Fruit fly (Drosophila melanogaster) whole organism, adult: Measurements from ENCODE around the gene Nct.

ENCODE experiments used
- CG14711 ChIP-seq: fragments of 200-800 bp; sonication (Bioruptor generic); optimal IDR thresholded peaks from 2 replicates; lab custom pipeline; 2018; ENCODE audit warnings: missing biosample characterization, mild to moderate bottlenecking, missing genetic modification characterization, moderate library complexity
- CG5204 ChIP-seq: fragments of 200-800 bp; sonication (Bioruptor generic); optimal IDR thresholded peaks from 2 replicates; lab custom pipeline; 2016; ENCODE audit warnings: missing biosample characterization, missing genetic modification characterization
- Mnt ChIP-seq: fragments of 200-800 bp; sonication (Bioruptor generic); optimal IDR thresholded peaks from 2 replicates; lab custom pipeline; 2016; ENCODE audit warnings: missing biosample characterization, mild to moderate bottlenecking, missing genetic modification characterization
- bab1 ChIP-seq: fragments of 200-800 bp; sonication (Bioruptor generic); optimal IDR thresholded peaks from 3 replicates; lab custom pipeline; 2019; ENCODE audit warnings: missing biosample characterization, mild to moderate bottlenecking, missing genetic modification characterization, moderate library complexity
- cic ChIP-seq: fragments of 200-800 bp; sonication (Bioruptor generic); optimal IDR thresholded peaks from 2 replicates; lab custom pipeline; 2017; ENCODE audit warnings: missing biosample characterization, mild to moderate bottlenecking, missing genetic modification characterization, moderate library complexity
- cnc ChIP-seq, 2 experiments: fragments of >200 bp; optimal IDR thresholded peaks; 2 replicates each; lab custom pipeline; 2017
- kay ChIP-seq: fragments of 200-800 bp; sonication (Bioruptor generic); peaks from one replicate; lab custom pipeline; 2016; ENCODE audit warnings: missing biosample characterization, missing genetic modification characterization, borderline replicate concordance
- pad ChIP-seq: fragments of 200-800 bp; sonication (Bioruptor generic); optimal IDR thresholded peaks from 3 replicates; lab custom pipeline; 2017; ENCODE audit warnings: missing biosample characterization, missing genetic modification characterization, mild to moderate bottlenecking, moderate library complexity, missing genetic modification reagents
- toe ChIP-seq: fragments of 200-800 bp; sonication (Bioruptor generic); optimal IDR thresholded peaks from 2 replicates; lab custom pipeline; 2016; ENCODE audit warnings: missing biosample characterization, missing genetic modification characterization

DNA sequence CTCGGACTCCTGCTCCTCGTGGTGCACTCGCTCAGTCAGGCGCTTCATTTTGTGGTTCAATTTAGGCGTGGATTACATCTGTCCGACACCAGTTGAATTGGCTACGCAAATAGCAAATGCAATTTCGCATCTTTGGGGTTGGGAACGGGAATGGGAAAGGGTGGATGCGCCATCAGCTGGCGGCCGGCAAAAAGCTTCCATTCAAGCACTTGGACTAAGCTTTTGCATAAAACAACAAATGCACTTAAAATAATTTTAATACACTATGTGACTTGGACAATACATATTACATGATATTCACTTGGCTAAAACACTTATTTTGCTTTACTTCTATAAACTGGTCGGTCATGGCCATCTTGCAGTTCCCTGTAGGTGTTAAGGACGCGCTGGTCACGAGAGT is 4.7 kb downstream of the Nct start, which contains the start of gene HDAC11:
- TF ChIP-seq kay (GFP tag; lab: Kevin White, UChicago) (no peak), Mnt (GFP tag; lab: Kevin White, UChicago) (no peak), cic (GFP tag; lab: Kevin White, UChicago) (no peak), CG5204 (GFP tag; lab: Kevin White, UChicago) (no peak), toe (no peak), pad (GFP tag; lab: Kevin White, UChicago) (no peak), cnc (optimal IDR thresholded peaks at IDR 0.05; lab: Kevin White, UChicago) (no peak), CG14711 (tag; lab: Kevin White, UChicago) (no peak), bab1 (GFP tag; lab: Kevin White, UChicago) (no peak)
